Worm (Caenorhabditis elegans) whole organism, late embryonic: ENCODE measurements around the gene appg-2.

ENCODE experiments used
- K02D7.2 ChIP-seq: sonication (generic microtip); optimal IDR thresholded peaks from 2 replicates; lab custom pipeline; 2017; ENCODE audit warnings: mild to moderate bottlenecking, missing genetic modification characterization, missing compliant biosample characterization
- T23F11.4 ChIP-seq: fragments of 200-800 bp; sonication (Bioruptor generic); optimal IDR thresholded peaks from 2 replicates; lab custom pipeline; 2018; ENCODE audit warnings: mild to moderate bottlenecking, missing genetic modification characterization, missing compliant biosample characterization
- ceh-14 ChIP-seq: sonication (generic microtip); optimal IDR thresholded peaks from 2 replicates; lab custom pipeline; 2016; ENCODE audit warnings: missing genotype, missing genetic modification characterization, missing compliant biosample characterization
- ceh-48 ChIP-seq: sonication (generic microtip); optimal IDR thresholded peaks from 2 replicates; lab custom pipeline; 2016; ENCODE audit warnings: missing genetic modification characterization, inconsistent platforms, missing compliant biosample characterization
- lin-11 ChIP-seq: fragments of 200-800 bp; sonication (Bioruptor generic); optimal IDR thresholded peaks from 2 replicates; lab custom pipeline; 2018; ENCODE audit warnings: mild to moderate bottlenecking, missing genetic modification characterization, missing compliant biosample characterization
- madf-2 ChIP-seq: sonication (generic microtip); optimal IDR thresholded peaks from 2 replicates; lab custom pipeline; 2017; ENCODE audit warnings: missing genetic modification characterization, missing compliant biosample characterization
- odd-2 ChIP-seq: sonication (generic microtip); optimal IDR thresholded peaks from 2 replicates; lab custom pipeline; 2017; ENCODE audit warnings: antibody characterized with exemption, mild to moderate bottlenecking, missing genetic modification characterization, missing compliant biosample characterization
- pha-4 ChIP-seq: fragments of 150-350 bp; optimal IDR thresholded peaks from 2 replicates; lab custom pipeline; 2018; ENCODE audit warnings: missing biosample characterization, missing genetic modification reagents, missing genetic modification characterization
- pros-1 ChIP-seq: fragments of 150-350 bp; optimal IDR thresholded peaks from 2 replicates; lab custom pipeline; 2014; ENCODE audit warnings: missing biosample characterization, missing genetic modification reagents, missing genetic modification characterization
- rnt-1 ChIP-seq: sonication (generic microtip); optimal IDR thresholded peaks from 2 replicates; lab custom pipeline; 2016; ENCODE audit warnings: missing genetic modification characterization, missing compliant biosample characterization
- sox-2 ChIP-seq: fragments of 200-800 bp; sonication (Bioruptor generic); IDR thresholded peaks from 2 replicates; pipeline ENCODE4 v1.3.6; 2022; ENCODE audit warnings: missing genetic modification reagents, missing genetic modification characterization, missing compliant biosample characterization
- unc-42 ChIP-seq: sonication (generic microtip); optimal IDR thresholded peaks from 2 replicates; lab custom pipeline; 2016; ENCODE audit warnings: missing genotype, missing genetic modification characterization, missing compliant biosample characterization
- unc-86 ChIP-seq: sonication (generic microtip); optimal IDR thresholded peaks from 2 replicates; lab custom pipeline; 2016; ENCODE audit warnings: missing genetic modification characterization, missing compliant biosample characterization
- zip-5 ChIP-seq: sonication (generic microtip); optimal IDR thresholded peaks from 2 replicates; lab custom pipeline; 2016; ENCODE audit warnings: missing genetic modification characterization, missing compliant biosample characterization

The appg-2 gene

DNA sequence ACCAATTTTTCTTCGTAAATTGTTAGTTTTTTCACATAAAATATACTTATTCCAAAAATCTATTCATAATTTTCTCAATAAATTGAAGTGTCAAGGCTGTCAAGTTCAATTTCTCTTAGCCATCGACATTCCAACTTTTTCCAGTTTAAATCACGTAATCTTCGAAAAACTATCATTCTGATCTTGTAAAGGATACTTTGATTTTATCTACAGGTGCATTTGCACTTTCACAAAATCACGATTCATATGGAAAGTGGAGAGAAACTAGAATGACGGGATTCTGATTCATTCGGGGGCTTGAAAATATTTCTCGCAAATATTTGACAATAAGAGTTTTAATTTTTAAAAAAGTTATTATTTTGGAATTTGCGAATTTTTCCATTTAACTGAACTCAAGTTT lies 52.3 kb downstream of the appg-2 start (continued):
- TF ChIP-seq zip-5 (tag; lab: Kevin White, UChicago) = no peak
- TF ChIP-seq odd-2 (tag; lab: Kevin White, UChicago) = no peak

DNA sequence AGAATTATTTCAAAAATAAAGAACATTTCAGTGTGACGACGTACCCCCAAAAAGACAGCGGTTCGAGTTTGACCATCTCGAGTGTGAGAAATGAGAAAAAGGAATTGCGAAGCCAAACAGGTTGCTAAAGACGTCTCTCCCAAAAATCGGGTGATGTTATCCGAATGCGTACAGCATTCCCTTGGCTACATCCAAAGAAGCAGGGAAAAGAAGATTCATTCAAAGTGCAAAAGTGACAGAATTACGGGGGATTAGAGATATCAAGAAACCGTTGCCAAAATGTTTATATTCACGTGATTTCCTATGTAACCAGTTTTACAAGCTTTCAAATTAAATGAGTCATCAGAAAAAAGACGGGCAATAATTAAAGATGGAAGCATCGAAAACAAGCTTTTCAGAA lies 53.0 kb downstream of the appg-2 start:
- no peak for TF ChIP-seq pros-1 (tag; lab: Kevin White, UChicago)
- no peak for TF ChIP-seq T23F11.4 (GFP tag; lab: Kevin White, UChicago)
- TF ChIP-seq K02D7.2 (tag; lab: Kevin White, UChicago) = no peak
- TF ChIP-seq madf-2 (tag; lab: Kevin White, UChicago) = no peak
- TF ChIP-seq ceh-14 (tag; lab: Kevin White, UChicago) = no peak
- TF ChIP-seq unc-42 (tag; lab: Kevin White, UChicago) = no peak
- TF ChIP-seq pha-4 (tag; lab: Kevin White, UChicago) = no peak
- no peak for TF ChIP-seq sox-2
- TF ChIP-seq lin-11 = no peak
- no peak for TF ChIP-seq unc-86 (tag; lab: Kevin White, UChicago)
- no peak for TF ChIP-seq ceh-48 (tag; lab: Kevin White, UChicago)
- no peak for TF ChIP-seq rnt-1 (tag; lab: Kevin White, UChicago)
